Fruit fly (Drosophila melanogaster) whole organism, embryonic: Measurements from ENCODE around the gene CG31321.

Experiments
- B-H2 ChIP-seq: fragments of 200-800 bp; sonication (Bioruptor generic); optimal IDR thresholded peaks from 2 replicates; lab custom pipeline; 2018; ENCODE audit warnings: missing biosample characterization, mild to moderate bottlenecking, missing genetic modification characterization
- CG10979 ChIP-seq: fragments of 200-800 bp; sonication (Bioruptor generic); optimal IDR thresholded peaks from 2 replicates; lab custom pipeline; 2018; ENCODE audit warnings: missing biosample characterization, mild to moderate bottlenecking, missing genetic modification characterization, moderate library complexity
- CG1529 ChIP-seq: fragments of 200-800 bp; sonication (Bioruptor generic); optimal IDR thresholded peaks from 3 replicates; lab custom pipeline; 2018; ENCODE audit warnings: missing biosample characterization, missing genetic modification characterization
- CG16779 ChIP-seq: fragments of 200-800 bp; sonication (Bioruptor generic); IDR thresholded peaks from 2 replicates; pipeline ENCODE4 v1.3.6; 2022; ENCODE audit warnings: missing biosample characterization, missing genetic modification characterization
- CG17359 ChIP-seq: fragments of 200-800 bp; sonication (Bioruptor generic); optimal IDR thresholded peaks from 3 replicates; lab custom pipeline; 2018; ENCODE audit warnings: missing biosample characterization, mild to moderate bottlenecking, missing genetic modification characterization, moderate library complexity
- CG17802 ChIP-seq: fragments of 200-800 bp; sonication (Bioruptor generic); optimal IDR thresholded peaks from 2 replicates; lab custom pipeline; 2018; ENCODE audit warnings: missing biosample characterization, mild to moderate bottlenecking, missing genetic modification characterization, moderate library complexity
- CG30431 ChIP-seq: fragments of 200-800 bp; sonication (Bioruptor generic); optimal IDR thresholded peaks from 2 replicates; lab custom pipeline; 2017; ENCODE audit warnings: missing biosample characterization, missing genetic modification characterization
- CG3065 ChIP-seq: fragments of 200-800 bp; sonication (Bioruptor generic); optimal IDR thresholded peaks from 2 replicates; lab custom pipeline; 2016; ENCODE audit warnings: missing biosample characterization, missing genetic modification characterization
- CG32772 ChIP-seq: fragments of 200-800 bp; sonication (Bioruptor generic); IDR thresholded peaks from 2 replicates; pipeline ENCODE4 v1.3.6; 2022; ENCODE audit warnings: missing biosample characterization, missing genetic modification characterization
- CG33213 ChIP-seq: fragments of 200-800 bp; sonication (Bioruptor generic); optimal IDR thresholded peaks from 3 replicates; lab custom pipeline; 2016; ENCODE audit warnings: missing biosample characterization, missing genetic modification characterization
- CG33557 ChIP-seq: fragments of 200-800 bp; sonication (Bioruptor generic); optimal IDR thresholded peaks from 2 replicates; lab custom pipeline; 2019; ENCODE audit warnings: missing biosample characterization, mild to moderate bottlenecking, missing genetic modification characterization, moderate library complexity
- CG43689 ChIP-seq: fragments of 200-800 bp; sonication (Bioruptor generic); IDR thresholded peaks from 2 replicates; pipeline ENCODE4 v1.3.6; 2022; ENCODE audit warnings: missing biosample characterization, missing genetic modification characterization
- CG6272 ChIP-seq: fragments of 200-800 bp; sonication (Bioruptor generic); IDR thresholded peaks from 2 replicates; pipeline ENCODE4 v1.3.6; 2022; ENCODE audit warnings: missing biosample characterization, missing genetic modification characterization
- CG6791 ChIP-seq: fragments of 200-800 bp; sonication (Bioruptor generic); IDR thresholded peaks from 3 replicates; pipeline ENCODE4 v1.3.6; 2022; ENCODE audit warnings: missing biosample characterization, missing genetic modification characterization; ENCODE audit not compliant: partially characterized antibody
- CG7271 ChIP-seq: fragments of 200-800 bp; sonication (Bioruptor generic); optimal IDR thresholded peaks from 2 replicates; lab custom pipeline; 2018; ENCODE audit warnings: missing biosample characterization, mild to moderate bottlenecking, missing genetic modification characterization, moderate library complexity
- Chrac-16 ChIP-seq: fragments of 200-800 bp; sonication (Bioruptor generic); optimal IDR thresholded peaks from 3 replicates; lab custom pipeline; 2016; ENCODE audit warnings: missing biosample characterization, missing genetic modification characterization
- CrebB ChIP-seq: fragments of 200-800 bp; sonication (Bioruptor generic); optimal IDR thresholded peaks from 3 replicates; lab custom pipeline; 2018; ENCODE audit warnings: missing biosample characterization, mild to moderate bottlenecking, missing genetic modification characterization
- D19B ChIP-seq: fragments of 200-800 bp; sonication (Bioruptor generic); optimal IDR thresholded peaks from 2 replicates; lab custom pipeline; 2017; ENCODE audit warnings: missing biosample characterization, mild to moderate bottlenecking, missing genetic modification characterization
- Deaf1 ChIP-seq: fragments of 200-800 bp; optimal IDR thresholded peaks from 3 replicates; lab custom pipeline; 2019; ENCODE audit warnings: missing biosample characterization, mild to moderate bottlenecking, missing genetic modification characterization, moderate library complexity
- Dref ChIP-seq: fragments of 200-800 bp; sonication (Bioruptor generic); IDR thresholded peaks from 2 replicates; pipeline ENCODE4 v1.3.6; 2022; ENCODE audit warnings: missing biosample characterization, missing genetic modification characterization
- Fer3 ChIP-seq: fragments of 200-800 bp; sonication (Bioruptor generic); optimal IDR thresholded peaks from 2 replicates; lab custom pipeline; 2018; ENCODE audit warnings: missing biosample characterization, mild to moderate bottlenecking, missing genetic modification characterization, moderate library complexity
- HLH3B ChIP-seq: fragments of 200-800 bp; sonication (Bioruptor generic); IDR thresholded peaks from 2 replicates; pipeline ENCODE4 v1.3.6; 2022; ENCODE audit warnings: missing biosample characterization, missing genetic modification characterization
- Hmx ChIP-seq: fragments of 200-800 bp; sonication (Bioruptor generic); optimal IDR thresholded peaks from 2 replicates; lab custom pipeline; 2016; ENCODE audit warnings: missing biosample characterization, missing genetic modification characterization
- Hsf ChIP-seq: fragments of 200-800 bp; sonication (Bioruptor generic); optimal IDR thresholded peaks from 3 replicates; lab custom pipeline; 2016; ENCODE audit warnings: missing biosample characterization, missing genetic modification characterization
- Med ChIP-seq: fragments of 200-800 bp; sonication (Bioruptor generic); peaks from one replicate; lab custom pipeline; 2016; ENCODE audit warnings: missing biosample characterization, missing genetic modification characterization, mild to moderate bottlenecking, inconsistent platforms, moderate library complexity
- NFAT ChIP-seq: fragments of 200-800 bp; sonication (Bioruptor generic); IDR thresholded peaks from 2 replicates; pipeline ENCODE4 v1.3.6; 2022; ENCODE audit warnings: missing biosample characterization, missing genetic modification characterization
- Nf-YC ChIP-seq: fragments of 200-800 bp; optimal IDR thresholded peaks from 3 replicates; lab custom pipeline; 2019; ENCODE audit warnings: missing biosample characterization, mild to moderate bottlenecking, missing genetic modification characterization, moderate library complexity
- Opbp ChIP-seq: fragments of 200-800 bp; sonication (Bioruptor generic); IDR thresholded peaks from 3 replicates; pipeline ENCODE4 v1.3.6; 2022; ENCODE audit warnings: missing biosample characterization, missing genetic modification characterization; ENCODE audit not compliant: partially characterized antibody
- Ravus ChIP-seq: fragments of 200-800 bp; sonication (Bioruptor generic); IDR thresholded peaks from 2 replicates; pipeline ENCODE4 v1.3.6; 2022; ENCODE audit warnings: missing biosample characterization, missing genetic modification characterization
- Sin3A ChIP-seq: fragments of >200 bp; optimal IDR thresholded peaks from 2 replicates; lab custom pipeline; 2018
- bbx ChIP-seq: fragments of 200-800 bp; sonication (Bioruptor generic); IDR thresholded peaks from 2 replicates; pipeline ENCODE4 v1.3.6; 2022; ENCODE audit warnings: missing biosample characterization, missing genetic modification characterization; ENCODE audit not compliant: partially characterized antibody
- caup ChIP-seq: fragments of 200-800 bp; sonication (Bioruptor generic); optimal IDR thresholded peaks from 3 replicates; lab custom pipeline; 2017; ENCODE audit warnings: missing biosample characterization, mild to moderate bottlenecking, missing genetic modification characterization, moderate library complexity; ENCODE audit not compliant: severe bottlenecking
- chm ChIP-seq: fragments of 200-800 bp; sonication (Bioruptor generic); IDR thresholded peaks from 2 replicates; pipeline ENCODE4 v1.3.6; 2022; ENCODE audit warnings: missing biosample characterization, missing genetic modification characterization
- en ChIP-seq: fragments of 200-800 bp; sonication (Bioruptor generic); optimal IDR thresholded peaks from 2 replicates; lab custom pipeline; 2016; ENCODE audit warnings: missing biosample characterization, missing genetic modification characterization
- eyg ChIP-seq: fragments of 200-800 bp; sonication (Bioruptor generic); optimal IDR thresholded peaks from 3 replicates; lab custom pipeline; 2016; ENCODE audit warnings: missing biosample characterization, missing genetic modification characterization
- gcm2 ChIP-seq: fragments of 200-800 bp; sonication (Bioruptor generic); optimal IDR thresholded peaks from 2 replicates; lab custom pipeline; 2016; ENCODE audit warnings: missing biosample characterization, missing genetic modification characterization
- gsb ChIP-seq: fragments of 200-800 bp; sonication (Bioruptor generic); IDR thresholded peaks from 2 replicates; pipeline ENCODE4 v1.3.6; 2022; ENCODE audit warnings: missing biosample characterization, missing genetic modification characterization
- gt ChIP-seq: fragments of 200-800 bp; sonication (Bioruptor generic); IDR thresholded peaks from 2 replicates; pipeline ENCODE4 v1.3.6; 2022; ENCODE audit warnings: missing biosample characterization, missing genetic modification characterization
- h ChIP-seq: fragments of >200 bp; optimal IDR thresholded peaks from 2 replicates; lab custom pipeline; 2017
- hbn ChIP-seq: fragments of 200-800 bp; sonication (Bioruptor generic); IDR thresholded peaks from 2 replicates; pipeline ENCODE4 v1.3.6; 2022; ENCODE audit warnings: missing biosample characterization, missing genetic modification characterization; ENCODE audit not compliant: partially characterized antibody
- her ChIP-seq: fragments of 200-800 bp; sonication (Bioruptor generic); optimal IDR thresholded peaks from 2 replicates; lab custom pipeline; 2016; ENCODE audit warnings: missing biosample characterization, missing genetic modification characterization
- luna ChIP-seq: fragments of 200-800 bp; sonication (Bioruptor generic); optimal IDR thresholded peaks from 2 replicates; lab custom pipeline; 2016; ENCODE audit warnings: missing biosample characterization, missing genetic modification characterization
- mam ChIP-seq: fragments of 200-800 bp; sonication (Bioruptor generic); optimal IDR thresholded peaks from 3 replicates; lab custom pipeline; 2016; ENCODE audit warnings: missing biosample characterization, missing genetic modification characterization
- onecut ChIP-seq: fragments of 200-800 bp; sonication (Bioruptor generic); IDR thresholded peaks from 2 replicates; pipeline ENCODE4 v1.3.6; 2022; ENCODE audit warnings: missing biosample characterization, missing genetic modification characterization
- org-1 ChIP-seq: fragments of 200-800 bp; sonication (Bioruptor generic); optimal IDR thresholded peaks from 2 replicates; lab custom pipeline; 2017; ENCODE audit warnings: missing biosample characterization, missing genetic modification characterization
- otp ChIP-seq: fragments of 200-800 bp; sonication (Bioruptor generic); IDR thresholded peaks from 3 replicates; pipeline ENCODE4, ENCODE4 v1.3.6; 2022; ENCODE audit warnings: missing biosample characterization, missing genetic modification characterization
- repo ChIP-seq: fragments of 200-800 bp; sonication (Bioruptor generic); optimal IDR thresholded peaks from 2 replicates; lab custom pipeline; 2016; ENCODE audit warnings: missing biosample characterization, missing genetic modification characterization
- slp2 ChIP-seq: fragments of 200-800 bp; sonication (Bioruptor generic); optimal IDR thresholded peaks from 2 replicates; lab custom pipeline; 2016; ENCODE audit warnings: missing biosample characterization, missing genetic modification characterization
- sna ChIP-seq: fragments of 200-800 bp; sonication (Bioruptor generic); IDR thresholded peaks from 2 replicates; pipeline ENCODE4 v1.3.6; 2022; ENCODE audit warnings: missing biosample characterization, missing genetic modification characterization; ENCODE audit not compliant: partially characterized antibody
- sr ChIP-seq: fragments of 200-800 bp; sonication (Bioruptor generic); IDR thresholded peaks from 3 replicates; pipeline ENCODE4 v1.3.6; 2022; ENCODE audit warnings: missing biosample characterization, missing genetic modification characterization
- tgo ChIP-seq: fragments of 200-800 bp; sonication (Bioruptor generic); IDR thresholded peaks from 3 replicates; pipeline ENCODE4 v1.3.6; 2022; ENCODE audit warnings: missing biosample characterization, missing genetic modification characterization
- trh ChIP-seq: fragments of 200-800 bp; sonication (Bioruptor generic); optimal IDR thresholded peaks from 2 replicates; lab custom pipeline; 2016; ENCODE audit warnings: missing biosample characterization, missing genetic modification characterization
- ttk ChIP-seq: fragments of 200-800 bp; sonication (Bioruptor generic); IDR thresholded peaks from 2 replicates; pipeline ENCODE4 v2.1.2; 2022; ENCODE audit warnings: missing biosample characterization, missing genetic modification characterization

The CG31321 gene

DNA sequence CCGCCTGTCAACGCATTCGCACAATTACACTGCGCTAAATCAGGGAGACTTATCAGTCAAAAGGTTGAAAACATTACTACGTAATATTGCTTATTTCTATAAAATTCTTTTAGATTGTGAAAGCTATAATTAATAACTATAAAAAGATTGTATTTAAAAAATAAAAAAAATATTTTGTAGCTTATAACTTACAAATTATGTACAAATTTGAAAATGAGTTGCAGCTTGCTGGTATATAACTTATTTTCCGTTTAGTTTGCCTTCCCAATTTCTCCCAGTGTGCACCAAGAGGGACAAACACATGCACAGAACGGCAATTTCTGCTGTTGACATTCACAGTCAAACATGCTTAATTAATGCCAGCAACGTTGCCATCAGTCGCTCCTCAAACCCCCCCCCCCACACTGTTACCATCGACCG is 43.6 kb downstream of the CG31321 start (continued):
- TF ChIP-seq onecut (GFP tag; lab: Robert Waterston, UW) (no peak), CG17802 (tag; lab: Kevin White, UChicago) (peak; percentile 25), HLH3B (GFP tag; lab: Robert Waterston, UW) (peak; percentile 62), ttk (peak; percentile 52), bbx (no peak), chm (GFP tag; lab: Robert Waterston, UW) (no peak), Deaf1 (tag; lab: Kevin White, UChicago) (peak; percentile 40), org-1 (GFP tag; lab: Kevin White, UChicago) (peak; percentile 63), D19B (peak; percentile 45), tgo (GFP tag; lab: Robert Waterston, UW) (peak; percentile 76), CG3065 (GFP tag; lab: Kevin White, UChicago) (no peak), Fer3 (tag; lab: Kevin White, UChicago) (peak; percentile 70), otp (no peak), CG32772 (GFP tag; lab: Robert Waterston, UW) (peak; percentile 60; the same call in 1 of the 2 replicates), trh (no peak), CG17359 (peak; percentile 75), Nf-YC (tag; lab: Kevin White, UChicago) (peak; percentile 48), CG6272 (GFP tag; lab: Robert Waterston, UW) (no peak), CG16779 (no peak), CG7271 (tag; lab: Kevin White, UChicago) (no peak), gt (GFP tag; lab: Robert Waterston, UW) (no peak), Chrac-16 (peak; percentile 12), h (lab: Kevin White, UChicago) (no peak), sr (GFP tag; lab: Robert Waterston, UW) (no peak), gcm2 (no peak), CG1529 (GFP tag; lab: Kevin White, UChicago) (peak; percentile 41), sna (GFP tag; lab: Robert Waterston, UW) (no peak), caup (GFP tag; lab: Kevin White, UChicago) (peak; percentile 72), hbn (GFP tag; lab: Robert Waterston, UW) (no peak), Dref (GFP tag; lab: Robert Waterston, UW) (no peak), slp2 (GFP tag; lab: Kevin White, UChicago) (no peak), CG43689 (no peak), en (GFP tag; lab: Kevin White, UChicago) (no peak), Ravus (GFP tag; lab: Robert Waterston, UW) (no peak), gsb (GFP tag; lab: Robert Waterston, UW) (0 out of 2 replicates have a peak, but pooled peaks have one; percentile 28), B-H2 (GFP tag; lab: Kevin White, UChicago) (no peak), mam (GFP tag; lab: Kevin White, UChicago) (no peak), NFAT (GFP tag; lab: Robert Waterston, UW) (no peak), CG10979 (tag; lab: Kevin White, UChicago) (peak; percentile 82), CG30431 (peak; percentile 29), eyg (GFP tag; lab: Kevin White, UChicago) (no peak), Opbp (GFP tag; lab: Robert Waterston, UW) (no peak), Hsf (GFP tag; lab: Kevin White, UChicago) (peak; percentile 4), CG6791 (GFP tag; lab: Robert Waterston, UW) (no peak), her (GFP tag; lab: Kevin White, UChicago) (no peak), luna (GFP tag; lab: Kevin White, UChicago) (no peak), Hmx (GFP tag; lab: Kevin White, UChicago) (no peak), CrebB (tag; lab: Kevin White, UChicago) (no peak), Sin3A (lab: Kevin White, UChicago) (no peak), repo (GFP tag; lab: Kevin White, UChicago) (no peak), CG33557 (GFP tag; lab: Kevin White, UChicago) (no peak), CG33213 (no peak), Med (GFP tag; lab: Kevin White, UChicago) (peak; percentile 58)
